Fruit fly (Drosophila melanogaster): ENCODE data around the gene CG43249.

Gene CG43249

DNA sequence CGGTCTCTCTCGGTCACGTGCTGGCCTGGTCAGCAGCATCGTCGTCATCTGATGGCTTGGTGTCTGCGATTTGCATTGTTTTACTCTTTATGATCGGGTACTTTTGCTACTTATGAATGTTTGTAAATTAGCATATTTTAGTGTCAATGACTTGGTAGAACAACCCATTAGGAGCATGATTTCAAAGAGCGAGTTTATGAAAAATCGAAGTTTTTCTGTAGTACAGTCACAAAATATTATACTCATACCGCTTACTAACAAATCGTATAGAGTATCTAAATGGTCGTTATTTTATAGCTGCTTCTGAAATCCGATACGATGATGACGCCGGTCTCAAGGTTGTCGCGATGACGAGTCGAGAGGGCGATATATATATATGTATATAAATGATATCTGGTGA lies 17.8 kb upstream of the CG43249 start:
- TF ChIP-seq CG16779 (tag; optimal IDR thresholded peaks at IDR 0.05): peak; percentile 30
- peak; percentile 43 for TF ChIP-seq CG7368 (GFP tag; optimal IDR thresholded peaks at IDR 0.05)
- TF ChIP-seq eg (GFP tag; IDR thresholded peaks at IDR 0.05): no peak
- peak; percentile 46 for TF ChIP-seq OdsH (GFP tag; optimal IDR thresholded peaks at IDR 0.05)
- peak; percentile 64 for TF ChIP-seq acj6 (GFP tag; optimal IDR thresholded peaks at IDR 0.05)
- no peak for TF ChIP-seq Blimp-1 (GFP tag; optimal IDR thresholded peaks at IDR 0.05)
- no peak for TF ChIP-seq fd85E (GFP tag; optimal IDR thresholded peaks at IDR 0.05)
- TF ChIP-seq lz (GFP tag; optimal IDR thresholded peaks at IDR 0.05): peak; percentile 24
- peak; percentile 35 for TF ChIP-seq topi (GFP tag; optimal IDR thresholded peaks at IDR 0.05)
- TF ChIP-seq Sox15 (GFP tag; optimal IDR thresholded peaks at IDR 0.05): peak; percentile 39
- peak; percentile 67 for TF ChIP-seq CG8632 (GFP tag; optimal IDR thresholded peaks at IDR 0.05)
- peak; percentile 54 for TF ChIP-seq CG10631 (GFP tag; optimal IDR thresholded peaks at IDR 0.05)
- TF ChIP-seq fd59A (GFP tag; optimal IDR thresholded peaks at IDR 0.05): peak; percentile 79
- TF ChIP-seq CG34406 (GFP tag; optimal IDR thresholded peaks at IDR 0.05): peak; percentile 58
- TF ChIP-seq dsx (GFP tag; optimal IDR thresholded peaks at IDR 0.05; ENCODE audit: poor library complexity, severe bottlenecking): peak; percentile 77
- peak; percentile 12 for TF ChIP-seq Sox102F (GFP tag; optimal IDR thresholded peaks at IDR 0.05)
- TF ChIP-seq CG31627 (GFP tag; optimal IDR thresholded peaks at IDR 0.05): peak; percentile 4
- TF ChIP-seq dac (GFP tag; optimal IDR thresholded peaks at IDR 0.05): no peak
- TF ChIP-seq svp (GFP tag): peak; percentile 39
- TF ChIP-seq CG6276 (GFP tag; optimal IDR thresholded peaks at IDR 0.05): no peak
- peak; percentile 85 for TF ChIP-seq CG3032 (tag; optimal IDR thresholded peaks at IDR 0.05)
- TF ChIP-seq CG10669 (GFP tag; optimal IDR thresholded peaks at IDR 0.05): peak; percentile 85
- peak; percentile 9 for TF ChIP-seq CG32006 (GFP tag; optimal IDR thresholded peaks at IDR 0.05)
- peak; percentile 37 for TF ChIP-seq esn (GFP tag; optimal IDR thresholded peaks at IDR 0.05)
- no peak for TF ChIP-seq Hr4 (GFP tag; optimal IDR thresholded peaks at IDR 0.05)
- peak; percentile 55 for TF ChIP-seq CG3919 (GFP tag; optimal IDR thresholded peaks at IDR 0.05)
- TF ChIP-seq Eip78C (GFP tag): peak; percentile 93
- TF ChIP-seq Eip93F (GFP tag; optimal IDR thresholded peaks at IDR 0.05): no peak
- peak; percentile 78 for TF ChIP-seq CG1621 (tag; optimal IDR thresholded peaks at IDR 0.05)
- no peak for TF ChIP-seq Lpt (GFP tag; optimal IDR thresholded peaks at IDR 0.05)
- no peak for TF ChIP-seq Gug (GFP tag; IDR thresholded peaks at IDR 0.05)
- TF ChIP-seq CG11762 (GFP tag; optimal IDR thresholded peaks at IDR 0.05; ENCODE audit: insufficient read depth): peak; percentile 8
- peak; percentile 17 for TF ChIP-seq CG11902 (GFP tag; optimal IDR thresholded peaks at IDR 0.05)
- no peak for TF ChIP-seq CG11294 (GFP tag; IDR thresholded peaks at IDR 0.05)
- TF ChIP-seq CG15336 (GFP tag; IDR thresholded peaks at IDR 0.05): no peak
- TF ChIP-seq Met (GFP tag; optimal IDR thresholded peaks at IDR 0.05): peak; percentile 19
- peak; percentile 71 for TF ChIP-seq Eip75B (GFP tag; optimal IDR thresholded peaks at IDR 0.05)
- TF ChIP-seq net (GFP tag; optimal IDR thresholded peaks at IDR 0.05): peak; percentile 50
- TF ChIP-seq salr (GFP tag; optimal IDR thresholded peaks at IDR 0.05): peak in 1 of 2 experiments; percentile 56
- TF ChIP-seq CG6854 (GFP tag; optimal IDR thresholded peaks at IDR 0.05): no peak
- no peak for TF ChIP-seq fkh (GFP tag; optimal IDR thresholded peaks at IDR 0.05)
- TF ChIP-seq achi (GFP tag; optimal IDR thresholded peaks at IDR 0.05): peak; percentile 53
- TF ChIP-seq Sox14 (GFP tag; optimal IDR thresholded peaks at IDR 0.05): peak; percentile 51
- peak; percentile 78 for TF ChIP-seq spab (GFP tag; optimal IDR thresholded peaks at IDR 0.05)
- peak; percentile 44; the same call in 1 of the 3 replicates for TF ChIP-seq CG6163 (GFP tag; IDR thresholded peaks at IDR 0.05)
- TF ChIP-seq CG8119 (GFP tag; IDR thresholded peaks at IDR 0.05): no peak
- peak; percentile 47 for TF ChIP-seq CG9139 (GFP tag; optimal IDR thresholded peaks at IDR 0.05)
- peak; percentile 10 for TF ChIP-seq Smox (GFP tag; optimal IDR thresholded peaks at IDR 0.05)
- TF ChIP-seq CG6792 (GFP tag; optimal IDR thresholded peaks at IDR 0.05): peak; percentile 64
- no peak for TF ChIP-seq Ets21C (GFP tag; optimal IDR thresholded peaks at IDR 0.05)
- TF ChIP-seq Hr39 (GFP tag; optimal IDR thresholded peaks at IDR 0.05): peak; percentile 29
- TF ChIP-seq ss (GFP tag; optimal IDR thresholded peaks at IDR 0.05): peak; percentile 54 to 88
- no peak for TF ChIP-seq Hr38 (GFP tag; optimal IDR thresholded peaks at IDR 0.05)
